Worm (Caenorhabditis elegans) whole organism, L3 larva: Measurements from ENCODE around the gene C08B6.18.

Experiments used
- R02D3.7 ChIP-seq: fragments of 150-350 bp; optimal IDR thresholded peaks from 2 replicates; lab custom pipeline; 2014; ENCODE audit warnings: missing biosample characterization, missing genetic modification characterization
- aly-2 ChIP-seq: fragments of 150-350 bp; optimal IDR thresholded peaks from 2 replicates; lab custom pipeline; 2014; ENCODE audit warnings: missing biosample characterization, missing genetic modification characterization
- ceh-16 ChIP-seq: sonication (generic microtip); optimal IDR thresholded peaks from 2 replicates; lab custom pipeline; 2017; ENCODE audit warnings: missing biosample characterization, missing genetic modification characterization
- egl-5 ChIP-seq: fragments of 150-350 bp; optimal IDR thresholded peaks from 2 replicates; lab custom pipeline; 2017; ENCODE audit warnings: missing biosample characterization, missing genetic modification reagents, missing genetic modification characterization, inconsistent platforms
- elt-1 ChIP-seq: fragments of 150-350 bp; optimal IDR thresholded peaks from 2 replicates; lab custom pipeline; 2014; ENCODE audit warnings: missing biosample characterization, missing genetic modification characterization
- elt-2 ChIP-seq: sonication (generic microtip); optimal IDR thresholded peaks from 2 replicates; lab custom pipeline; 2016; ENCODE audit warnings: missing genetic modification reagents, mild to moderate bottlenecking, missing genetic modification characterization, missing compliant biosample characterization
- fkh-2 ChIP-seq: fragments of 150-350 bp; optimal IDR thresholded peaks from 2 replicates; lab custom pipeline; 2014; ENCODE audit warnings: missing biosample characterization, missing genetic modification reagents, missing genetic modification characterization
- fos-1 ChIP-seq: fragments of 150-350 bp; optimal IDR thresholded peaks from 2 replicates; lab custom pipeline; 2014; ENCODE audit warnings: missing biosample characterization, missing genetic modification characterization
- lin-15B ChIP-seq: fragments of 150-350 bp; optimal IDR thresholded peaks from 2 replicates; lab custom pipeline; 2014; ENCODE audit warnings: missing biosample characterization, missing genetic modification characterization
- lin-39 ChIP-seq: fragments of 150-350 bp; optimal IDR thresholded peaks from 2 replicates; lab custom pipeline; 2018; ENCODE audit warnings: missing biosample characterization, missing genetic modification reagents, missing genetic modification characterization
- lsy-12 ChIP-seq: sonication (generic microtip); optimal IDR thresholded peaks from 2 replicates; lab custom pipeline; 2016; ENCODE audit warnings: mild to moderate bottlenecking, missing genetic modification characterization, missing compliant biosample characterization
- mdl-1 ChIP-seq: fragments of 150-350 bp; optimal IDR thresholded peaks from 2 replicates; lab custom pipeline; 2014; ENCODE audit warnings: missing biosample characterization, missing genetic modification characterization
- nfya-1 ChIP-seq: sonication (generic microtip); optimal IDR thresholded peaks from 2 replicates; lab custom pipeline; 2017; ENCODE audit warnings: missing genetic modification characterization, mild to moderate bottlenecking, missing compliant biosample characterization, antibody characterized with exemption, moderate library complexity; ENCODE audit not compliant: insufficient read depth
- nhr-23 ChIP-seq: fragments of 150-350 bp; optimal IDR thresholded peaks from 2 replicates; lab custom pipeline; 2014; ENCODE audit warnings: missing biosample characterization, missing genetic modification reagents, missing genetic modification characterization
- nhr-25 ChIP-seq: sonication (generic microtip); optimal IDR thresholded peaks from 2 replicates; lab custom pipeline; 2017; ENCODE audit warnings: missing biosample characterization, missing genetic modification characterization
- nhr-43 ChIP-seq: sonication (generic microtip); optimal IDR thresholded peaks from 2 replicates; lab custom pipeline; 2016; ENCODE audit warnings: mild to moderate bottlenecking, missing genetic modification characterization, missing compliant biosample characterization; ENCODE audit not compliant: poor library complexity, severe bottlenecking
- nhr-76 ChIP-seq: fragments of 150-350 bp; sonication (generic microtip); optimal IDR thresholded peaks from 5 replicates; lab custom pipeline; 2014; ENCODE audit warnings: missing biosample characterization, missing genetic modification characterization
- pqm-1 ChIP-seq: fragments of 150-350 bp; optimal IDR thresholded peaks from 2 replicates; lab custom pipeline; 2017; ENCODE audit warnings: missing biosample characterization, missing genetic modification characterization, inconsistent platforms
- sea-2 ChIP-seq: fragments of 150-350 bp; sonication (generic microtip); optimal IDR thresholded peaks from 4 replicates; lab custom pipeline; 2014; ENCODE audit warnings: missing biosample characterization, missing genetic modification reagents, missing genetic modification characterization
- skn-1 ChIP-seq: fragments of 150-350 bp; optimal IDR thresholded peaks from 2 replicates; lab custom pipeline; 2014; ENCODE audit warnings: missing biosample characterization, missing genetic modification characterization
- tbx-2 ChIP-seq: sonication (generic microtip); optimal IDR thresholded peaks from 2 replicates; lab custom pipeline; 2016; ENCODE audit warnings: mild to moderate bottlenecking, missing genetic modification characterization, missing compliant biosample characterization
- zag-1 ChIP-seq: fragments of 150-350 bp; optimal IDR thresholded peaks from 2 replicates; lab custom pipeline; 2014; ENCODE audit warnings: missing biosample characterization, missing genetic modification characterization
- ztf-11 ChIP-seq: fragments of 150-350 bp; optimal IDR thresholded peaks from 2 replicates; lab custom pipeline; 2014; ENCODE audit warnings: missing biosample characterization, missing genetic modification characterization

The C08B6.18 gene

DNA sequence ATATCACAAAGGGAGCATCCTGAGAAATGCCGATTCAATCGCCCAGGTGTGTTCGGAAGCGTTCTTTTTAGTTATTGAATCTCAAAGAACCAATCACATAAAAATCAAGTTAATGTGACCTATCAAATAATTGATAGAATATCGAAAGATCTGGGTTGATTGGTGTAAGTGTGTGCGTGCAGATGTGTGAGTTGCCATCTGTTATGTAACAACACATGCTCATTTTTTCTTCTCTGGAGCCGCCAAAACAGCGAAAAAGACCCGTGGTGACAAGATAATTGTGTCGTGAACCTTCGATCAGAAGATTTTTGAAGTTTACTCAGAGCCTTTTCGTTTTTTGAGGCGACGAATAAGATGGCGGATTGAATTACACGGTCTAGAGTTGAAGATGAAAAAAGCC, 12.9 kb upstream of the C08B6.18 start:
- TF ChIP-seq aly-2 (tag; lab: Kevin White, UChicago) (no peak), nfya-1 (tag; lab: Kevin White, UChicago) (peak; percentile 29), egl-5 (peak; percentile 81)

DNA sequence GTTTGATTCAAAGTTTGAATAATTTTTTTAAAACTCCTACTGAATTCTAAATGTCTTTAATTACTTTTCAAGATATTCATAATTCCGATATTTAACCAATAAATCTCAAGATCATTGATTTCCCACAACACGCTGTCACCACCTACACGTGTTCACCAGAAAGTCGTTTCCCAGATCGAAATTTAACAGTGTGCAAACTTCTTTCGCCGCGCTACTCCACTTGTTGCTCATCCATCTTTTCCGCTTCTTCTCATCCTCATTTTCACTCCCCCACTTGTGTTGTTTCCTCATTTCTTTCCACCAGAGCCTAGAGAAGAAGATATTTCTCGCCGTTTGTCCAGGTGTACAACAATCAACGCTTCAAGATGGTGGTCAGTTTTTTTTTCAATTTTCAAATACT, 11.7 kb upstream of the C08B6.18 start, which contains the start of gene C51E3.9:
Gene C51E3.9 (plus strand): TSS at position 301 of the 400 bp plus-strand sequence.
- TF ChIP-seq nhr-76 (tag; lab: Kevin White, UChicago) (no peak), lin-39 (tag; lab: Kevin White, UChicago) (peak; percentile 42)

DNA sequence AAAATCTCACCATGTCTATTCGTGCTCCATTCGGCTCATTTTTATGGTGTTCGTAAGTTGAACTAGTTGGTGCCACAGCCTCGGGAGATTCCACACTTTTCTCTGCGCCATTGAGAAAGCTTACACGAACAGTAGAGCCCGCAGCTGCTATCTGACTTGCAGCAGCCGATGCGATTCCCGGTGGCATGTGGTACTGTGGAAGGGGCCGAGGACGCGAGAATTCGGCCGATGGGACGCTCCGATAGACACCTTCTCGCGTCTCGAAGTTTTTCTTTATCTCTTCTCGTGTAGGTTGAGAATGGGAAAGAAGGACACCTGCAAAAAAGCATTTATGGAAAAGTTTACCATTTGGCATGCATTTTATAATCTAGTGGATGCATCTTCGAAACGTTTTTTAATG, 650 bp downstream of the C08B6.18 start:
- TF ChIP-seq nfya-1 (tag; lab: Kevin White, UChicago) (no peak), nhr-43 (tag; lab: Kevin White, UChicago) (no peak), tbx-2 (no peak), mdl-1 (tag; lab: Kevin White, UChicago) (no peak), pqm-1 (tag; lab: Kevin White, UChicago) (no peak), nhr-23 (peak; percentile 23), egl-5 (no peak), lin-39 (tag; lab: Kevin White, UChicago) (no peak)

DNA sequence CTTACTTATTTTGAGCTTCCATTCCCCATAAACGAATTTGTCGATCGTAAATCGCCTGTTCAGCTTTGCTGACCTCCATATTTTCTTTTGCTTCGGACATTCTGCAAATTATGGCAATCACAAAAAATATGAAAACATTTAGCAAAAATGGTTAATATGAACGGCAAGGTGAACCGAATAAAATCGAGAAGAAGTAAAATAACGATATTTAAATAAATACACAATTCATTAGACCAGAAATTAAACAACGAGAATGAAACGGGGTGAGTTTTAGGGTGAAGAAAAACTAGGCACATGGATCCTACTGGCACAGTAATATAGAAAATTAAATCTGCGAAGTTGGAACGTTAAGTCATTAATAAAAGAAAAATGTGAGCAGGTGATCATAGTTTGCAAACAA, 3.7 kb downstream of the C08B6.18 start, which contains the start of gene aos-1:
Gene aos-1 (minus strand): TSS at position 101 of the 400 bp plus-strand sequence.
- TF ChIP-seq ztf-11 (tag; lab: Kevin White, UChicago) (no peak), fos-1 (no peak)

DNA sequence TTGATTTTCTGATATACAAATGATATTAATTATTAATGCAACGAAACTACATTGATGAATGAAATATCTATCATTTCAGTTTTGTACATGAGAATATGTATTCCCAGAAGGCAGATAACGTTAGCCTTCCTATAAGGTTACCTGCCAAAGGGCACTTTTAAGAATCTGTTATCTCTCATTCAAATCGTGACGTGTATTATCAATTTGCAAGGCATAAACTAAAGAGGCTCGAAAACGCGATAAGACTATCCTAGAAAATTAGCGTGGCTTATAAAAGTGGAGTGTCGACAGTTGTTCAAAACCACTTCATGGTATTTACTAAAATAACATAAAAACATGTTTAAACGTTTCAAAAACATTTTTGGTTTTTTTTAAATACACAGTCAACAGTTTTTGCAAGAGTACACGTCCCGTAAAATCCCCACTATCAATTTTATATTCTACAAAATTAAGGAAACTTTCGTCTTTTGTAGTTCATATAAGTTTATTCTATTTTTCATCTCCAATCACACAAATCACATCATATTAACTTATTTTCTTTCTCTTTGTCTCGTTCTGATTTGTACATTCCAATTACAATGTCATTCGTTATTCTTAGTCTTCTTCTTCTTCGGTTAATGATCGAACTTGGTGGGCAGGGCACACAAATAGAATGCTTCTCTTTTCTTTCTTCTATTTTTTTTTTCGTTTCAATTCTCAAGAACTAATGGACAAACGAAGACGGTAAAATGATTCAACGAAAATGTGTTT, 9.0 kb downstream of the C08B6.18 start, which contains the start of gene C08B6.10:
Gene C08B6.10 (plus strand): TSS at position 700 of the 750 bp plus-strand sequence.
- TF ChIP-seq elt-2 (tag; lab: Kevin White, UChicago) (peak; percentile 68), R02D3.7 (no peak), nhr-23 (no peak)
- TF ChIP-seq, all 47 proteins: peak for 1

DNA sequence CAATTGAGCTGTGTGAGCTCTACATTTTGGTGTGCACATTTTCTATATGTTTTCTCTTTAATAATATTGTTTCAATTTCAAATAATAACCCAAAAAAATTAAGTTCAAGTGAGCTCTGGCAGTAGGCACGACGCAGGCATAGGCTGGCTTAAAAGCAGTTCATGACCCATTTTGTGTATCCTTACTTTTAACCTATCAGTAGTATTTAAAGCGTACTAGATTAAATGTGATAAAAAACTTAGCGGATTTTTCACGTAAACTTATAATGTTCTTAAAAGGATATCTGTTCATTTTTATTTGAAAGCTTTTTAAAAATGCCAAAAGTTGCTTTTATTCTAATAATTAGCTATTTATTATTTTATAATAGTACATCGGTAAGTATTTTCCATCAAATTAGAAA, 10.6 kb downstream of the C08B6.18 start, which contains the start of gene C08B6.6:
Gene C08B6.6 (plus strand): TSS at position 301 of the 400 bp plus-strand sequence.
- TF ChIP-seq lin-39 (tag; lab: Kevin White, UChicago) (no peak), egl-5 (no peak), skn-1 (tag; lab: Kevin White, UChicago) (no peak), elt-2 (tag; lab: Kevin White, UChicago) (no peak), nfya-1 (tag; lab: Kevin White, UChicago) (no peak), nhr-23 (no peak), lin-15B (tag; lab: Kevin White, UChicago) (no peak)

DNA sequence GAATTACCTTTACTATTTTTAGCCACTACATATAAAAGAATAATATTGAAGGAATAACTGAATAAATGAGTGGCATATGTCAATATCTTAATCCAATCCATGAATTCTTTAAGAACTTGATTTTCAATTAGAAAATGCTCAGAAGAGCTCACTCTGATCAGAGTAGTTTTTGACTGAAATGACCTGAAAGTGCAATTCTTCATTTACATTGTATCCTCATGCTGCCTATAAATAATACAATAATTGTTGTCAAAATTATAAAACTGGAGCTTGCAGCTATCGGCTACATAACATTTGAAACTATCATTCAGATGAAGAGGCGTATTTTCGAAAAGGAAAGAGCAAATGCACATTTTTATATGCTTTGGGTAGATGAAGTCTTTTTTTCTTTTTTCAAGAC, 11.3 kb downstream of the C08B6.18 start, which contains the start of gene srxa-19:
Gene srxa-19 (minus strand): TSS at position 101 of the 400 bp plus-strand sequence.
- TF ChIP-seq ztf-11 (tag; lab: Kevin White, UChicago) = no peak
- TF ChIP-seq mdl-1 (tag; lab: Kevin White, UChicago) = no peak
- TF ChIP-seq nhr-43 (tag; lab: Kevin White, UChicago) = no peak
- TF ChIP-seq lin-39 (tag; lab: Kevin White, UChicago) = no peak
- no peak for TF ChIP-seq zag-1 (tag; lab: Kevin White, UChicago)
- TF ChIP-seq tbx-2 = no peak
- no peak for TF ChIP-seq elt-1
- no peak for TF ChIP-seq lin-15B (tag; lab: Kevin White, UChicago)
- no peak for TF ChIP-seq fos-1
- TF ChIP-seq fkh-2 = no peak

DNA sequence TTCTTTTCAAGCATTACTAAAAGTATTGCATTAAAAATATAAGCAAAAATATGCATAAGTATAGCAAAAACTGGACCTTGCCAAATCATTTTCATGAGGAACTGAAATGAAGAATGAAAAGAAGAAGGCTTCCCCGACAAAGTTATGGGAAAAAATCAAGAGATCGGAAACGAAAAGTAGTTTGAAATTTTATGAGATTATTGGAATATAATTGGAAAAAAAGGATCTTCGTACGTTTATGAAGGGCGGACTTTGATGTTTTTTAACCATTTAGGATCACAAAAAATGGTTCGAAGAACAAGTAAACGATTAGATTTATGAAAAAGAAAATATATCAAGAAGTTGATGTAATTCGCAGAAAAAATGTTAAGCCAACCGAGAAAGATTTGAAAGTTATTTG, 13.0 kb downstream of the C08B6.18 start, which contains the start of gene srxa-18:
Gene srxa-18 (minus strand): TSS at position 100 of the 400 bp plus-strand sequence.
- no peak for TF ChIP-seq pqm-1 (tag; lab: Kevin White, UChicago)
- no peak for TF ChIP-seq nhr-25 (tag; lab: Kevin White, UChicago)
- no peak for TF ChIP-seq ztf-11 (tag; lab: Kevin White, UChicago)
- TF ChIP-seq nhr-23 = no peak
- TF ChIP-seq fos-1 = no peak
- TF ChIP-seq sea-2 (GFP tag; lab: Kevin White, UChicago) = no peak
- no peak for TF ChIP-seq nhr-43 (tag; lab: Kevin White, UChicago)
- no peak for TF ChIP-seq lsy-12 (tag; lab: Kevin White, UChicago)
- no peak for TF ChIP-seq ceh-16 (tag; lab: Kevin White, UChicago)
- TF ChIP-seq, all 47 proteins: peak for 0
